Worm (Caenorhabditis elegans) whole organism, young adult: ENCODE results near the gene srx-46.
"Not testable (repeated sequence)": the region's sequence is repeated elsewhere in the genome, so short reads cannot be mapped to it uniquely, and the experiment has no call there.

Experiments
- B0019.2 ChIP-seq: fragments of 200-800 bp; sonication (Bioruptor generic); conservative IDR thresholded peaks from 2 replicates; pipeline ENCODE4 v1.3.6; 2022; ENCODE audit warnings: missing genetic modification reagents, missing genetic modification characterization, missing compliant biosample characterization
- B0261.1 ChIP-seq: sonication (generic microtip); optimal IDR thresholded peaks from 2 replicates; lab custom pipeline; 2016; ENCODE audit warnings: mild to moderate bottlenecking, missing genetic modification characterization, moderate library complexity, missing compliant biosample characterization
- B0336.3 ChIP-seq: fragments of 200-800 bp; sonication (Bioruptor generic); IDR thresholded peaks from 2 replicates; pipeline ENCODE4 v1.3.6; 2022; ENCODE audit warnings: missing genetic modification characterization, missing compliant biosample characterization
- F33H1.4 ChIP-seq: fragments of 200-800 bp; sonication (Bioruptor generic); IDR thresholded peaks from 2 replicates; pipeline ENCODE4 v1.3.6; 2022; ENCODE audit warnings: missing genetic modification reagents, missing genetic modification characterization, missing compliant biosample characterization
- T07F8.4 ChIP-seq: sonication (generic microtip); optimal IDR thresholded peaks from 2 replicates; lab custom pipeline; 2016; ENCODE audit warnings: mild to moderate bottlenecking, missing genetic modification characterization, moderate library complexity, missing compliant biosample characterization
- Y53F4B.3 ChIP-seq: fragments of 200-800 bp; sonication (Bioruptor generic); IDR thresholded peaks from 2 replicates; pipeline ENCODE4 v1.3.6; 2022; ENCODE audit warnings: missing genetic modification reagents, missing genetic modification characterization, missing compliant biosample characterization
- Y53G8AR.9 ChIP-seq: fragments of 200-800 bp; sonication (Bioruptor generic); conservative IDR thresholded peaks from 2 replicates; pipeline ENCODE4 v1.3.6; 2022; ENCODE audit warnings: missing genetic modification reagents, missing genetic modification characterization, missing compliant biosample characterization
- Y56A3A.18 ChIP-seq: fragments of 200-800 bp; sonication (Bioruptor generic); IDR thresholded peaks from 2 replicates; pipeline ENCODE4 v1.3.6; 2022; ENCODE audit warnings: missing genetic modification reagents, missing genetic modification characterization, missing compliant biosample characterization
- Y79H2A.3 ChIP-seq: fragments of 200-800 bp; sonication (Bioruptor generic); conservative IDR thresholded peaks from 2 replicates; pipeline ENCODE4 v1.3.6; 2022; ENCODE audit warnings: missing genetic modification reagents, missing genetic modification characterization, missing compliant biosample characterization
- ZK185.1 ChIP-seq: sonication (generic microtip); optimal IDR thresholded peaks from 2 replicates; lab custom pipeline; 2016; ENCODE audit warnings: mild to moderate bottlenecking, missing genetic modification characterization, missing compliant biosample characterization; ENCODE audit not compliant: poor library complexity, severe bottlenecking
- attf-5 ChIP-seq: fragments of 200-800 bp; sonication (Bioruptor generic); optimal IDR thresholded peaks from 2 replicates; lab custom pipeline; 2018; ENCODE audit warnings: mild to moderate bottlenecking, missing genetic modification characterization, missing compliant biosample characterization
- cebp-1 ChIP-seq, 2 experiments: fragments of 200-800 bp in 1 of 2; sonication (Bioruptor generic) in 1 of 2; sonication (generic microtip) in 1 of 2; IDR thresholded peaks in 1 of 2; optimal IDR thresholded peaks in 1 of 2; 2 replicates each; pipeline versions ENCODE4 v1.3.6 to Lab custom; 2017 to 2022; ENCODE audit warnings: missing compliant biosample characterization in 2 of 2, missing genetic modification characterization in 2 of 2, mild to moderate bottlenecking in 1 of 2, missing genetic modification reagents in 1 of 2, moderate library complexity in 1 of 2
- ceh-100 ChIP-seq: fragments of 200-800 bp; sonication (Bioruptor generic); IDR thresholded peaks from 2 replicates; pipeline ENCODE4 v1.3.6; 2022; ENCODE audit warnings: missing genetic modification reagents, missing genetic modification characterization, missing compliant biosample characterization
- ceh-27 ChIP-seq: fragments of 200-800 bp; sonication (Bioruptor generic); optimal IDR thresholded peaks from 2 replicates; lab custom pipeline; 2018; ENCODE audit warnings: mild to moderate bottlenecking, missing genetic modification characterization, moderate library complexity, missing compliant biosample characterization
- ceh-91 ChIP-seq: fragments of 200-800 bp; sonication (Bioruptor generic); IDR thresholded peaks from 2 replicates; pipeline ENCODE4 v1.3.6; 2022; ENCODE audit warnings: missing genetic modification reagents, missing genetic modification characterization, missing compliant biosample characterization
- die-1 ChIP-seq: sonication (generic microtip); optimal IDR thresholded peaks from 2 replicates; lab custom pipeline; 2016; ENCODE audit warnings: missing genotype, mild to moderate bottlenecking, missing genetic modification characterization, missing compliant biosample characterization
- dox-1 ChIP-seq: fragments of 200-800 bp; sonication (Bioruptor generic); IDR thresholded peaks from 2 replicates; pipeline ENCODE4 v1.3.6; 2022; ENCODE audit warnings: missing genetic modification reagents, missing genetic modification characterization, missing compliant biosample characterization
- efl-1 ChIP-seq: fragments of 150-350 bp; optimal IDR thresholded peaks from 2 replicates; lab custom pipeline; 2014; ENCODE audit warnings: missing biosample characterization, missing genetic modification reagents, missing genetic modification characterization
- fkh-3 ChIP-seq: sonication (generic microtip); optimal IDR thresholded peaks from 2 replicates; lab custom pipeline; 2016; ENCODE audit warnings: mild to moderate bottlenecking, missing genetic modification characterization, missing compliant biosample characterization
- him-1 ChIP-seq: sonication (generic microtip); optimal IDR thresholded peaks from 2 replicates; lab custom pipeline; 2016; ENCODE audit warnings: missing genotype, missing genetic modification reagents, missing genetic modification characterization, missing compliant biosample characterization
- hmg-1.2 ChIP-seq: fragments of 200-800 bp; sonication (Bioruptor generic); IDR thresholded peaks from 2 replicates; pipeline ENCODE4 v1.3.6; 2022; ENCODE audit warnings: missing genetic modification reagents, missing genetic modification characterization, missing compliant biosample characterization
- hsf-1 ChIP-seq: fragments of 200-800 bp; sonication (Bioruptor generic); IDR thresholded peaks from 2 replicates; pipeline ENCODE4 v1.3.6; 2022; ENCODE audit warnings: missing genetic modification reagents, missing genetic modification characterization, missing compliant biosample characterization
- let-607 ChIP-seq, 2 experiments: fragments of 200-800 bp in 1 of 2; sonication (Bioruptor generic) in 1 of 2; sonication (generic microtip) in 1 of 2; optimal IDR thresholded peaks; 2 replicates each; lab custom pipeline; 2016 to 2018; ENCODE audit warnings: mild to moderate bottlenecking in 2 of 2, missing compliant biosample characterization in 2 of 2, missing genetic modification characterization in 2 of 2, moderate library complexity in 2 of 2, missing genotype in 1 of 2
- lin-40 ChIP-seq: sonication (generic microtip); optimal IDR thresholded peaks from 2 replicates; lab custom pipeline; 2016; ENCODE audit warnings: missing genetic modification characterization, mild to moderate bottlenecking, missing compliant biosample characterization, missing genotype, missing genetic modification reagents
- lin-54 ChIP-seq: fragments of 200-800 bp; sonication (Bioruptor generic); optimal IDR thresholded peaks from 2 replicates; lab custom pipeline; 2018; ENCODE audit warnings: mild to moderate bottlenecking, missing genetic modification characterization, missing compliant biosample characterization
- madf-10 ChIP-seq: sonication (generic microtip); optimal IDR thresholded peaks from 2 replicates; lab custom pipeline; 2016; ENCODE audit warnings: mild to moderate bottlenecking, missing genetic modification characterization, missing compliant biosample characterization
- madf-3 ChIP-seq: fragments of 200-800 bp; sonication (Bioruptor generic); IDR thresholded peaks from 2 replicates; pipeline ENCODE4 v1.3.6; 2022; ENCODE audit warnings: missing genetic modification reagents, missing genetic modification characterization, missing compliant biosample characterization
- madf-6 ChIP-seq: fragments of 200-800 bp; sonication (Bioruptor generic); IDR thresholded peaks from 2 replicates; pipeline ENCODE4 v1.3.6; 2022; ENCODE audit warnings: missing genetic modification reagents, missing genetic modification characterization, missing compliant biosample characterization
- madf-8 ChIP-seq: fragments of 200-800 bp; sonication (Bioruptor generic); conservative IDR thresholded peaks from 2 replicates; pipeline ENCODE4 v1.3.6; 2022; ENCODE audit warnings: missing genetic modification reagents, missing genetic modification characterization, missing compliant biosample characterization
- mes-4 ChIP-seq: sonication (generic microtip); optimal IDR thresholded peaks from 2 replicates; lab custom pipeline; 2016; ENCODE audit warnings: missing genotype, missing genetic modification characterization, missing compliant biosample characterization
- mxl-1 ChIP-seq: sonication (generic microtip); optimal IDR thresholded peaks from 2 replicates; lab custom pipeline; 2016; ENCODE audit warnings: missing genetic modification characterization, missing compliant biosample characterization
- nfyb-1 ChIP-seq: fragments of 200-800 bp; sonication (Bioruptor generic); IDR thresholded peaks from 2 replicates; pipeline ENCODE4 v1.3.6; 2022; ENCODE audit warnings: missing genetic modification reagents, missing genetic modification characterization, missing compliant biosample characterization
- rcor-1 ChIP-seq: fragments of 200-800 bp; sonication (Bioruptor generic); IDR thresholded peaks from 2 replicates; pipeline ENCODE4 v1.3.6; 2022; ENCODE audit warnings: missing genetic modification reagents, missing genetic modification characterization, missing compliant biosample characterization
- rec-8 ChIP-seq, 2 experiments: sonication (generic microtip); optimal IDR thresholded peaks; 2 replicates each; lab custom pipeline; 2016; ENCODE audit warnings: mild to moderate bottlenecking in 2 of 2, missing genetic modification characterization in 2 of 2, missing genetic modification reagents in 2 of 2, missing genotype in 2 of 2, missing biosample characterization in 1 of 2, missing compliant biosample characterization in 1 of 2, moderate library complexity in 1 of 2
- sea-2 ChIP-seq: fragments of 200-800 bp; sonication (Bioruptor generic); IDR thresholded peaks from 2 replicates; pipeline ENCODE4 v1.3.6; 2022; ENCODE audit warnings: missing genetic modification characterization, missing compliant biosample characterization
- unc-130 ChIP-seq: sonication (generic microtip); optimal IDR thresholded peaks from 2 replicates; lab custom pipeline; 2016; ENCODE audit warnings: missing genetic modification reagents, missing genetic modification characterization, missing compliant biosample characterization
- xnd-1 ChIP-seq: sonication (generic microtip); optimal IDR thresholded peaks from 2 replicates; lab custom pipeline; 2016; ENCODE audit warnings: missing genotype, missing genetic modification reagents, missing genetic modification characterization, missing compliant biosample characterization
- zfh-2 ChIP-seq: fragments of 200-800 bp; sonication (Bioruptor generic); conservative IDR thresholded peaks from 2 replicates; pipeline ENCODE4 v1.3.6; 2022; ENCODE audit warnings: missing genetic modification reagents, missing genetic modification characterization, missing compliant biosample characterization
- ztf-18 ChIP-seq: sonication (generic microtip); optimal IDR thresholded peaks from 2 replicates; lab custom pipeline; 2016; ENCODE audit warnings: missing genotype, mild to moderate bottlenecking, missing genetic modification characterization, missing compliant biosample characterization
- ztf-28 ChIP-seq: fragments of 200-800 bp; sonication (Bioruptor generic); IDR thresholded peaks from 2 replicates; pipeline ENCODE4 v1.3.6; 2022; ENCODE audit warnings: missing genetic modification reagents, missing genetic modification characterization, missing compliant biosample characterization
- ztf-3 ChIP-seq: fragments of 200-800 bp; sonication (Bioruptor generic); optimal IDR thresholded peaks from 2 replicates; lab custom pipeline; 2018; ENCODE audit warnings: mild to moderate bottlenecking, missing genetic modification characterization, missing compliant biosample characterization

srx-46 gene

DNA sequence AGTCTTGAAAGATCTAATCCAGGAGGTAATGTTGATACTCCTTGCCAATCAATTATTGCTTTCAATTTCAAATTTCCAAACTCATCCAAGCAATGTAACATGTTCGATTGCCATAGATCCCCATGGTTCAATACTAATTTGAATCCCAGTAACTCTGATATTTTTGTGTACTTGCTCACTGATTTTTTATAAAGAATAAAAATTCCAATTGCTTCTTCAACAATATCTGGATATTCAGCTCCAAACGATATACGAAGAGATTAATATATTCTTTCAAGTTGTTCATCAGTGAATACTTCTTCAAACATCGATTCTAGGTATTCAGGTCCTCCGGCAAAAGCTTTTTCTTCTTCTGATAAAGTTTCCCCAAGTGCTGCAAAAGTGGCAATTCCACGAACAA lies 26.8 kb downstream of the srx-46 start, which contains the start of gene E02C12.11:
TSS of gene E02C12.11 (minus strand) at position 101 of the 400 bp plus-strand sequence.
- not testable (repeated sequence) for TF ChIP-seq T07F8.4 (tag; lab: Kevin White, UChicago); zfh-2 (GFP tag; lab: Robert Waterston, UW); nfyb-1 (GFP tag; lab: Robert Waterston, UW)

DNA sequence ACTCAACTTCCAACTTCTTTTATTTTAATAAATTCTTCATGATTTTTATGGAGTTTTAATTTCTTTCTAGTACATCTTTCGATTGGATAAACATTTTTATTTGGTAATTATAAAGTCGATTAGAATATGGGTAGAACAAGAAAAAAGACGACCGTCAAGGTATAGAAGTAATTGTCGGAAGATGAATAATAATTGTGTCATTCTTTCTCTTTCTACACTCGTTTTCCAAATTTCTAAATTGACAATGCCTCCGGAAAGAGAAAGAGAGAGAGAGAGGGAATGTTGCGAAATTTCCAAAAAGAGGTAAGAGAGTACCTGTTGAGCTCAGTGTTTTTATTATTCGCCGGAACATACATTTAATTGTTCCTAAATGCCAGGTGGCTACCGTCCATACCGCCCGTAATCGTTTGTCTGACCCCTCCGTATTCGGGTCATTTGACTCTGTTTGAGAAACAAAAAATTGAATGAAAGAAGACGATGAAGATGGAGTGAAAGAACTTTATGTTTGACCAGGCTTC lies 28.9 kb downstream of the srx-46 start, which contains the start of gene E02C12.12:
TSS of gene E02C12.12 (minus strand) at position 468 of the 518 bp plus-strand sequence.
- TF ChIP-seq cebp-1 (GFP tag; IDR thresholded peaks at IDR 0.05; lab: Robert Waterston, UW) (peak; percentile 65; the same call in 1 of the 2 replicates), cebp-1 (tag; optimal IDR thresholded peaks at IDR 0.05; lab: Kevin White, UChicago) (peak; percentile 92), sea-2 (GFP tag; lab: Robert Waterston, UW) (no peak)
- TF ChIP-seq, all 124 proteins: peak for 1

DNA sequence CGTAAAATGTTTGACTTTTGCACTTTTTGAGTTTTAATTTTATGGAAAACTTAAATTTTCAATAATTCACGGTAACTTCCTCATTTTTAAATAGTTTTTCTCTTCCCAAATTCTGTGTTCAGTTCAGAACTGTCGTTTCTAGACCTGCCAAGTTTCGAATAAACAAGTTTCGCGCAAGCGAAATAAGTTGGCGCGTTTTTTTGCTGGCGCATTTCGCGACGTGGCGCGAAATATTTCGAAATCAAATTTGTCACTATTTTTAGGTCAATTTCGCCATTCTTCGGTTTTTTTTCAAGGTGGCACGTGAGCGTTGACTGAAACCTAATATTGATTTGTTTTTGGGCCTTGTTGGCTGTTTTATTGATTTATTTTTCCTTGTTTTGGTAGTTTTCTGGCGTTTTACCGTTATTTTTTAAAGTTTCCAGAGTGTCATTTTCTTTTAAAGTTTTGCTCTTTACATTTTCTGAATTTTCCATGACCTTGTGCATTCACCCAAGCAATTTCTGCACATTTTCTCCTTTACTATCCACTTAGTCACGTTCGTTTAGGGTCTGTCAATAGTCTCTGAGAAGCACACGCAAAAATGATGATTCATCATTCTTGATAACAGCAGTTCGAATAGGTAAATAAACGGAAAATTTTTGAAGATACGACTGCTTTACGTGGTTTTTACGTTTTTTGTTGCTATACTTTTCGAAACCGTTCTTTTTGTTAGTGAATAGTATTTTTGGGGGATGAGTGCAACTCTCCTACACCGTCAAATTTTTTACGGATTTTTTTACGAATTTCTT lies 29.7 kb downstream of the srx-46 start:
- TF ChIP-seq dox-1 (GFP tag; lab: Robert Waterston, UW) (peak; percentile 94), Y56A3A.18 (GFP tag; lab: Robert Waterston, UW) (no peak), madf-6 (GFP tag; lab: Robert Waterston, UW) (peak; percentile 100), madf-8 (GFP tag; lab: Robert Waterston, UW) (peak; percentile 100), B0261.1 (no peak), lin-54 (GFP tag; lab: Kevin White, UChicago) (peak; percentile 93), die-1 (tag; lab: Kevin White, UChicago) (no peak), rcor-1 (GFP tag; lab: Robert Waterston, UW) (peak; percentile 90), B0019.2 (GFP tag; lab: Robert Waterston, UW) (peak; percentile 83), efl-1 (GFP tag; lab: Kevin White, UChicago) (peak; percentile 99), mes-4 (no peak), attf-5 (GFP tag; lab: Kevin White, UChicago) (no peak), Y53F4B.3 (0 out of 2 replicates have a peak, but pooled peaks have one; percentile 34), xnd-1 (tag; lab: Kevin White, UChicago) (peak; percentile 99), T07F8.4 (tag; lab: Kevin White, UChicago) (no peak), F33H1.4 (GFP tag; lab: Robert Waterston, UW) (peak; percentile 82), ZK185.1 (tag; lab: Kevin White, UChicago) (no peak), hsf-1 (GFP tag; lab: Robert Waterston, UW) (peak; percentile 89), unc-130 (GFP tag; lab: Kevin White, UChicago) (peak; percentile 88), mxl-1 (no peak), madf-3 (GFP tag; lab: Robert Waterston, UW) (peak; percentile 92), ztf-3 (GFP tag; lab: Kevin White, UChicago) (no peak), Y53G8AR.9 (GFP tag; lab: Robert Waterston, UW) (peak; percentile 85), sea-2 (GFP tag; lab: Robert Waterston, UW) (no peak), madf-10 (tag; lab: Kevin White, UChicago) (no peak), lin-40 (tag; lab: Kevin White, UChicago) (no peak), Y79H2A.3 (GFP tag; lab: Robert Waterston, UW) (0 out of 2 replicates have a peak, but pooled peaks have one; percentile 55), ceh-91 (GFP tag; lab: Robert Waterston, UW) (peak; percentile 95), fkh-3 (tag; lab: Kevin White, UChicago) (no peak), B0336.3 (GFP tag; lab: Robert Waterston, UW) (peak; percentile 90), him-1 (peak; percentile 64), hmg-1.2 (GFP tag; lab: Robert Waterston, UW) (peak; percentile 67; the same call in 1 of the 2 replicates), ztf-18 (tag; lab: Kevin White, UChicago) (peak; percentile 97), let-607 (tag; optimal IDR thresholded peaks at IDR 0.05; lab: Kevin White, UChicago) (no peak), ceh-27 (no peak), ceh-100 (GFP tag; lab: Robert Waterston, UW) (no peak; the same call in 1 of the 2 replicates), rec-8 (tag; optimal IDR thresholded peaks at IDR 0.05; lab: Kevin White, UChicago) (no peak), ztf-28 (GFP tag; lab: Robert Waterston, UW) (0 out of 2 replicates have a peak, but pooled peaks have one; percentile 80)
